Fruit fly (Drosophila melanogaster): ENCODE data around the gene Jon99Cii.

dm6 chr3R:29903775-29904356 lies 20.5 kb downstream of the Jon99Cii start, which contains the start of gene CG15517:
- TF ChIP-seq OdsH (GFP tag; optimal IDR thresholded peaks at IDR 0.05) (no peak), pan (optimal IDR thresholded peaks at IDR 0.05) (no peak), sage (GFP tag; optimal IDR thresholded peaks at IDR 0.05) (no peak), Dfd (GFP tag; optimal IDR thresholded peaks at IDR 0.05) (no peak), Rel (GFP tag; optimal IDR thresholded peaks at IDR 0.05) (no peak), Rel (tag; optimal IDR thresholded peaks at IDR 0.05) (no peak), lola (GFP tag; optimal IDR thresholded peaks at IDR 0.05) (no peak), HLH106 (tag; optimal IDR thresholded peaks at IDR 0.05) (no peak), h (GFP tag; optimal IDR thresholded peaks at IDR 0.05) (no peak), Hnf4 (GFP tag; optimal IDR thresholded peaks at IDR 0.05) (no peak), N (GFP tag; optimal IDR thresholded peaks at IDR 0.05) (no peak), Abd-B (GFP tag; optimal IDR thresholded peaks at IDR 0.05) (no peak), Mio (GFP tag; optimal IDR thresholded peaks at IDR 0.05) (no peak), CrebA (GFP tag; optimal IDR thresholded peaks at IDR 0.05; ENCODE audit: borderline replicate concordance) (no peak)

Measured in whole organism, wandering third instar larva.